Worm (Caenorhabditis elegans): ENCODE data around the gene F38B7.10.

Gene F38B7.10

DNA sequence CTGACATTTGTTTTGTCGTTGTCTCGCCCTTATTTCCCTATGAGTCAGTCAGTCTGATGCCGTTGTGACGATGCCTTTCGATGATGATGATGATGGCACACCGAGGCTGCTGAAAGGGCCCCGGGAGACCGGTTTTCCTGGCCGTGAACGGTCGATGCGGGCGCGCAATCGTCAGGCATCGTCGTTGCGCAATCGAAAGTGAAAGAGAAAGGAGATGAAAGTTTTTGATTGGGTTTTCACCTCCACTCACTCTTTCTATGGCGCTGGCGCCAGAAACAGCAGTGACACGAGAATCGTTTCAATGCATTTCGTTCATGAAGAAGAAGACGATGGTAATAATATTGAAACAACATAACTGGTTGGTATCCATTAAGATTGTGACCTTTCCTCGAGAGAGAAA is 12.4 kb upstream of the F38B7.10 start (continued):
- no peak for TF ChIP-seq unc-130 (GFP tag; optimal IDR thresholded peaks at IDR 0.05)
- TF ChIP-seq madf-5 (GFP tag; IDR thresholded peaks at IDR 0.05): peak; percentile 57 to 69; a peak in 3 of 4 replicates
- no peak for TF ChIP-seq daf-8 (GFP tag; IDR thresholded peaks at IDR 0.05)
- peak; percentile 74 for TF ChIP-seq hlh-11 (tag; optimal IDR thresholded peaks at IDR 0.05)
- TF ChIP-seq aha-1 (tag): peak; percentile 69
- peak; percentile 34; the same call in 1 of the 2 replicates for TF ChIP-seq hmg-1.1 (GFP tag; IDR thresholded peaks at IDR 0.05)
- no peak for TF ChIP-seq duxl-1 (tag; optimal IDR thresholded peaks at IDR 0.05; ENCODE audit: poor library complexity)
- no peak for TF ChIP-seq tag-97 (GFP tag; IDR thresholded peaks at IDR 0.05)
- TF ChIP-seq lin-38 (GFP tag; IDR thresholded peaks at IDR 0.05): 0 out of 2 replicates have a peak, but pooled peaks have one; percentile 16
- TF ChIP-seq nhr-25 (tag; optimal IDR thresholded peaks at IDR 0.05; ENCODE audit: borderline replicate concordance, insufficient read depth): peak; percentile 87
- no peak for TF ChIP-seq dmd-6 (GFP tag; IDR thresholded peaks at IDR 0.05)
- TF ChIP-seq jun-1 (tag; optimal IDR thresholded peaks at IDR 0.05): no peak
- TF ChIP-seq arid-1 (GFP tag; conservative IDR thresholded peaks at IDR 0.05): 0 out of 2 replicates have a peak, but pooled peaks have one; percentile 18
- TF ChIP-seq mdl-1 (tag; optimal IDR thresholded peaks at IDR 0.05): peak in 1 of 2 experiments; percentile 70

DNA sequence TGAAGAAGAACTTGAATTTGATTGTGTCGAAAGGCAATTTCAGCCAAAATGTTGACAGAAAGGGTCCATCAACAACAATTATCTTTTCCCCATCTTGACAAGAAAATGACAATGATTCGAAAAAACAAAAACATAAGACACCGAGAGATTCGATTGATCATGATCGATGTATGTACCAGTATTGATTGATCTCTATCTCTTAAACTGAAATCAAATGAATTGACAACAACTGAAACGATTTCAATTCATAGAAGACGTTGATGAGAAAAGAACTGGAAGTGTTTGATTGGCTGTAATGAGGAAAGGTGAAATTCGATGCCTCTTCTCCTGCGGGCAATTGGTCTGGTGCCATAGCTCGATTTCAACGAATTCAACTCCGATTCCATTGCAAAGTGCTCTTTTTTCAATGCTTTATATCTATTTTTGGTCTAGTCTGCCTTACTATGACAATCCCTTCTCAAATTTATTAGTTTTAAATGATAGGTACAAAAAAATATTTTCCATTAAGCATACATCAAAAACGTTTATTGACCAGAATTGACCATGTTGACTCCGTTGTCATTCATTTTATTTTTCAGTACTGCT is 11.9 kb upstream of the F38B7.10 start:
- no peak for TF ChIP-seq nhr-77 (tag; optimal IDR thresholded peaks at IDR 0.05)
- TF ChIP-seq D1046.2 (GFP tag; IDR thresholded peaks at IDR 0.05): 0 out of 2 replicates have a peak, but pooled peaks have one; percentile 51
- no peak for TF ChIP-seq spr-3 (GFP tag; optimal IDR thresholded peaks at IDR 0.05)
- no peak for TF ChIP-seq madf-5 (GFP tag; IDR thresholded peaks at IDR 0.05)
- no peak for TF ChIP-seq ceh-28 (tag; optimal IDR thresholded peaks at IDR 0.05)
- no peak for TF ChIP-seq lin-38 (GFP tag; IDR thresholded peaks at IDR 0.05)
- no peak for TF ChIP-seq ces-1 (GFP tag; optimal IDR thresholded peaks at IDR 0.05)
- TF ChIP-seq aha-1 (tag): peak; percentile 93
- no peak for TF ChIP-seq daf-8 (GFP tag; IDR thresholded peaks at IDR 0.05)
- TF ChIP-seq vab-7 (GFP tag; IDR thresholded peaks at IDR 0.05): no peak
- no peak for TF ChIP-seq F37D6.2 (tag; optimal IDR thresholded peaks at IDR 0.05)
- no peak for TF ChIP-seq snpc-1.2 (GFP tag; IDR thresholded peaks at IDR 0.05)
- no peak for TF ChIP-seq nhr-6 (tag; optimal IDR thresholded peaks at IDR 0.05)
- no peak for TF ChIP-seq ztf-11 (tag; optimal IDR thresholded peaks at IDR 0.05)
- no peak for TF ChIP-seq fos-1 (tag; optimal IDR thresholded peaks at IDR 0.05)
- 0 out of 2 replicates have a peak, but pooled peaks have one; percentile 39 for TF ChIP-seq pha-4 (GFP tag; IDR thresholded peaks at IDR 0.05)
- no peak for TF ChIP-seq pha-4 (tag; optimal IDR thresholded peaks at IDR 0.05)
- TF ChIP-seq daf-12 (tag; optimal IDR thresholded peaks at IDR 0.05): no peak
- TF ChIP-seq ceh-44 (GFP tag; IDR thresholded peaks at IDR 0.05): no peak
- no peak for TF ChIP-seq sdz-12 (GFP tag; optimal IDR thresholded peaks at IDR 0.05)
- peak in 1 of 2 experiments; percentile 93 for TF ChIP-seq unc-62 (GFP tag; optimal IDR thresholded peaks at IDR 0.05 in 1 of 2)
- no peak for TF ChIP-seq unc-62 (tag; optimal IDR thresholded peaks at IDR 0.05)
- TF ChIP-seq hif-1 (tag; optimal IDR thresholded peaks at IDR 0.05): no peak
- no peak for TF ChIP-seq ctbp-1 (GFP tag; IDR thresholded peaks at IDR 0.05)
- TF ChIP-seq daf-16 (GFP tag; optimal IDR thresholded peaks at IDR 0.05): peak in 1 of 2 experiments; percentile 29
- TF ChIP-seq daf-16 (tag; optimal IDR thresholded peaks at IDR 0.05): no peak
- no peak for TF ChIP-seq egl-43 (GFP tag; IDR thresholded peaks at IDR 0.05)
- TF ChIP-seq nhr-102 (tag; optimal IDR thresholded peaks at IDR 0.05): no peak
- no peak for TF ChIP-seq set-16 (GFP tag; IDR thresholded peaks at IDR 0.05)
- no peak for TF ChIP-seq Y105C5A.15 (GFP tag; IDR thresholded peaks at IDR 0.05)
